Worm (Caenorhabditis elegans): ENCODE data around the gene C18E9.2.
A peak's percentile ranks its signal among the peaks of the same experiment; 100 is the strongest.

The C18E9.2 gene

ce11 chrII:8960414-8960813, 4.4 kb upstream of the C18E9.2 start, which contains the start of gene cal-2:
Gene cal-2 (plus strand): TSS chrII:8960714.
- TF ChIP-seq dpff-1 (tag; optimal IDR thresholded peaks at IDR 0.05) = no peak

ce11 chrII:8961450-8961849, 3.4 kb upstream of the C18E9.2 start:
- TF ChIP-seq bed-1 (GFP tag; IDR thresholded peaks at IDR 0.05) (no peak), bed-2 (GFP tag; IDR thresholded peaks at IDR 0.05) (no peak), aptf-3 (GFP tag; IDR thresholded peaks at IDR 0.05) (no peak)

ce11 chrII:8962206-8962605, 2.6 kb upstream of the C18E9.2 start:
- TF ChIP-seq cebp-1 (GFP tag; IDR thresholded peaks at IDR 0.05) = no peak
- TF ChIP-seq cebp-1 (tag; optimal IDR thresholded peaks at IDR 0.05) = peak; percentile 2
- no peak for TF ChIP-seq ama-1 (optimal IDR thresholded peaks at IDR 0.05)
- peak in 1 of 2 experiments; percentile 0 for TF ChIP-seq ama-1 (GFP tag; optimal IDR thresholded peaks at IDR 0.05)
- no peak for TF ChIP-seq mes-4 (tag; optimal IDR thresholded peaks at IDR 0.05)
- TF ChIP-seq sdz-38 (tag; optimal IDR thresholded peaks at IDR 0.05) = no peak
- TF ChIP-seq egl-44 (GFP tag; IDR thresholded peaks at IDR 0.05) = no peak
- no peak for TF ChIP-seq ztf-6 (GFP tag; IDR thresholded peaks at IDR 0.05)
- no peak for TF ChIP-seq sea-2 (GFP tag; IDR thresholded peaks at IDR 0.05)
- no peak for TF ChIP-seq snpc-1.1 (tag; optimal IDR thresholded peaks at IDR 0.05; ENCODE audit: insufficient read depth)
- TF ChIP-seq athp-1 (tag; optimal IDR thresholded peaks at IDR 0.05) = no peak
- TF ChIP-seq ZK185.1 (tag; optimal IDR thresholded peaks at IDR 0.05; ENCODE audit: poor library complexity, severe bottlenecking) = no peak
- TF ChIP-seq pbrm-1 (GFP tag; IDR thresholded peaks at IDR 0.05) = no peak
- TF ChIP-seq lin-35 (GFP tag; optimal IDR thresholded peaks at IDR 0.05) = no peak
- TF ChIP-seq sptf-2 (GFP tag; optimal IDR thresholded peaks at IDR 0.05) = no peak
- no peak for TF ChIP-seq F39B2.1 (GFP tag; IDR thresholded peaks at IDR 0.05)
- no peak for TF ChIP-seq let-607 (tag; optimal IDR thresholded peaks at IDR 0.05)
- no peak for TF ChIP-seq lir-1 (GFP tag; conservative IDR thresholded peaks at IDR 0.05)
- TF ChIP-seq dox-1 (GFP tag; IDR thresholded peaks at IDR 0.05) = peak; percentile 39; the same call in 1 of the 2 replicates
- no peak for TF ChIP-seq ekl-4 (GFP tag; IDR thresholded peaks at IDR 0.05)
- TF ChIP-seq Y56A3A.18 (GFP tag; IDR thresholded peaks at IDR 0.05) = no peak
- no peak for TF ChIP-seq attf-5 (GFP tag; optimal IDR thresholded peaks at IDR 0.05)
- no peak for TF ChIP-seq ceh-100 (GFP tag; IDR thresholded peaks at IDR 0.05)
- TF ChIP-seq C17E4.6 (GFP tag; IDR thresholded peaks at IDR 0.05) = no peak
- no peak for TF ChIP-seq hrde-1 (tag; optimal IDR thresholded peaks at IDR 0.05; ENCODE audit: borderline replicate concordance)
- no peak for TF ChIP-seq F10E7.11 (tag; optimal IDR thresholded peaks at IDR 0.05)
- no peak for TF ChIP-seq F23B12.7 (tag; optimal IDR thresholded peaks at IDR 0.05; ENCODE audit: insufficient read depth)
- no peak for TF ChIP-seq lin-26 (GFP tag; IDR thresholded peaks at IDR 0.05)
- no peak for TF ChIP-seq K12H6.12 (tag; optimal IDR thresholded peaks at IDR 0.05)

DNA sequence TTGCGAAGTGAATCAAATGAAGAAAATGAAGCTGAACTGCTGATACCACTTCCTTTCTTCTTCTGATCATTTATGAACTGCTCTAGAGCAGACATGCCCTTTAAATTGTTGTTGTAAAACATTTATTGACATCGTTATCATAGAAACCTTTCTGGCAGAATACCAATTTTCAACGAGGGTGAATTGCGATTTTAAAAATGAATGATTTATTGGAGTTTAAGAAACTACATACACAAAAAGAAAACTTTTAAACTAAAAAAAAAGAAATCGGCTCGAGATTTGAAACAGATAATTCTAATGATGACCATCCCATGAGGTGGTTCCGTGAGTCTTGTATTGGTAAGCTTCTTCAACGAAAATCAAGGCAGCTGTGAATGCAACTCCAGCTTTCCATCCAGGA, 757 bp upstream of the C18E9.2 start, which contains the start of gene sftd-3:
Gene sftd-3, minus strand, starts transcription at position 101 of the 400 bp plus-strand sequence.
- TF ChIP-seq sdz-38 (tag; optimal IDR thresholded peaks at IDR 0.05) = no peak
- no peak for TF ChIP-seq ets-4 (GFP tag; optimal IDR thresholded peaks at IDR 0.05)
- TF ChIP-seq hmg-20 (GFP tag; IDR thresholded peaks at IDR 0.05) = no peak
- no peak for TF ChIP-seq attf-6 (GFP tag; IDR thresholded peaks at IDR 0.05)
- TF ChIP-seq snpc-1.3 (tag; optimal IDR thresholded peaks at IDR 0.05; ENCODE audit: insufficient read depth) = no peak
- TF ChIP-seq zim-3 (tag; optimal IDR thresholded peaks at IDR 0.05) = no peak
- no peak for TF ChIP-seq lag-1 (GFP tag; IDR thresholded peaks at IDR 0.05)
- TF ChIP-seq lin-40 (tag; optimal IDR thresholded peaks at IDR 0.05) = no peak
- TF ChIP-seq nhr-27 (tag; optimal IDR thresholded peaks at IDR 0.05) = no peak
- TF ChIP-seq ztf-3 (GFP tag; optimal IDR thresholded peaks at IDR 0.05) = no peak
- no peak for TF ChIP-seq pbrm-1 (GFP tag; IDR thresholded peaks at IDR 0.05)
- no peak for TF ChIP-seq nhr-179 (tag; optimal IDR thresholded peaks at IDR 0.05)
- TF ChIP-seq rec-8 (tag; optimal IDR thresholded peaks at IDR 0.05) = no peak
- TF ChIP-seq ekl-4 (GFP tag; IDR thresholded peaks at IDR 0.05) = no peak
- no peak for TF ChIP-seq pha-4 (tag; optimal IDR thresholded peaks at IDR 0.05)
- TF ChIP-seq akir-1 (GFP tag; optimal IDR thresholded peaks at IDR 0.05) = no peak
- TF ChIP-seq athp-1 (tag; optimal IDR thresholded peaks at IDR 0.05) = no peak
